Worm (Caenorhabditis elegans) whole organism, midembryonic: ENCODE data around the gene C13A10.2.

Source experiments
- T22C8.4 ChIP-seq: fragments of 200-800 bp; sonication (Bioruptor generic); IDR thresholded peaks from 2 replicates; pipeline ENCODE4 v1.3.6; 2022; ENCODE audit warnings: missing genetic modification characterization, missing compliant biosample characterization
- cog-1 ChIP-seq: sonication (generic microtip); optimal IDR thresholded peaks from 2 replicates; lab custom pipeline; 2016; ENCODE audit warnings: missing genetic modification characterization, missing compliant biosample characterization
- flt-1 ChIP-seq: fragments of 200-800 bp; sonication (Bioruptor generic); IDR thresholded peaks from 2 replicates; pipeline ENCODE4 v1.3.6; 2022; ENCODE audit warnings: missing genetic modification characterization, missing compliant biosample characterization
- klf-2 ChIP-seq: fragments of 200-800 bp; sonication (Bioruptor generic); conservative IDR thresholded peaks from 2 replicates; pipeline ENCODE4 v1.3.6; 2022; ENCODE audit warnings: missing genetic modification reagents, missing genetic modification characterization, missing compliant biosample characterization
- med-1 ChIP-seq: sonication (generic microtip); optimal IDR thresholded peaks from 2 replicates; lab custom pipeline; 2017; ENCODE audit warnings: missing genetic modification characterization, mild to moderate bottlenecking, missing compliant biosample characterization, antibody characterized with exemption, missing genetic modification reagents; ENCODE audit not compliant: insufficient read depth
- ref-1 ChIP-seq: fragments of 200-800 bp; sonication (Bioruptor generic); conservative IDR thresholded peaks from 2 replicates; pipeline ENCODE4 v1.3.6; 2022; ENCODE audit warnings: missing genetic modification reagents, missing genetic modification characterization, missing compliant biosample characterization
- tab-1 ChIP-seq: fragments of 200-800 bp; sonication (Bioruptor generic); IDR thresholded peaks from 2 replicates; pipeline ENCODE4 v1.3.6; 2022; ENCODE audit warnings: missing genetic modification characterization, missing compliant biosample characterization
- ztf-23 ChIP-seq: fragments of 200-800 bp; sonication (Bioruptor generic); IDR thresholded peaks from 2 replicates; pipeline ENCODE4 v1.3.6; 2022; ENCODE audit warnings: missing genetic modification reagents, missing genetic modification characterization, missing compliant biosample characterization
- ztf-29 ChIP-seq: fragments of 200-800 bp; sonication (Bioruptor generic); IDR thresholded peaks from 2 replicates; pipeline ENCODE4 v1.3.6; 2022; ENCODE audit warnings: missing genetic modification reagents, missing genetic modification characterization, missing compliant biosample characterization

Gene C13A10.2

DNA sequence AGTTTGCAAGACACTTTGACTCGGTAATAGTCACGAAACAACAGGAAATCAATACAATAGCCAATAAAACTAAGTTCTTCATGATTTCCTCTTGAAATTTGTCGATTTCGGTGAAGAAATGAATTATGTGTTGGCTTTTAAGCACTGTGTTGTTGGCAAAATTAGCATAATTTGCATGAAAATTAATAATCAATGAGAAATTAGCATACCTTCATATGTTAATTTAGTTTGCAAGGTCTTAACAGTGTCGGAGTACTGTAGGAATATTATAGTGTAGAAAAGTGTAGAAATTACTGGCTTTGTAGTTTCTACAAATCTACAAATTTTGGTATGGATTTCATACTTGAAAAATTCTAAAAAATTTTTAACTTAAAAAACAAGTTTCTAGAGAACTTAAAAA is 23.8 kb upstream of the C13A10.2 start, which contains the start of gene F54D12.9:
Gene F54D12.9 (minus strand): TSS at position 101 of the 400 bp plus-strand sequence.
- TF ChIP-seq flt-1 (GFP tag; lab: Robert Waterston, UW) (no peak), ref-1 (GFP tag; lab: Robert Waterston, UW) (no peak), med-1 (GFP tag; lab: Kevin White, UChicago) (no peak), tab-1 (GFP tag; lab: Robert Waterston, UW) (no peak), ztf-23 (no peak), cog-1 (tag; lab: Kevin White, UChicago) (no peak), klf-2 (no peak), ztf-29 (no peak), T22C8.4 (GFP tag; lab: Robert Waterston, UW) (no peak)

DNA sequence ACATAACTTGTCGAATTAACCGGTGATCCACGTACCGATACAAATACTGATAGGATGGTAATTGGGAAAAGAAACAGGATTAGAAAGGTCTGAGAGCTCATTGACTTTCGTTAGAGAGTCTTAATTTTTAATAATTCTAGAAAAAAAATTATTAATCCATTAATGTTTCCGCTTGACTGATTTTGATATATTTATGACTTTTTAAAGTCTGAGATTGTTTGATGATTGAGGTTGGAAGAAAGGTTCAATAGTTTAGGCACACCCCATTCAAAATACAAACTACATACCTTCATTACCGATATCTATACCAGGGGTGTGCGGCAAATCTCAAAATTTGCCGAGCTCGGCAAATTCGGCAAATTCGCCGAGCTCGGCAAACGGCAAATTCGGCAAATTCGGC is 20.5 kb upstream of the C13A10.2 start, which contains the start of gene F54D12.10:
Gene F54D12.10 (minus strand): TSS at position 101 of the 400 bp plus-strand sequence.
- no peak for TF ChIP-seq ztf-29
- no peak for TF ChIP-seq flt-1 (GFP tag; lab: Robert Waterston, UW)
- no peak for TF ChIP-seq tab-1 (GFP tag; lab: Robert Waterston, UW)
- no peak for TF ChIP-seq klf-2
- TF ChIP-seq ref-1 (GFP tag; lab: Robert Waterston, UW): no peak

DNA sequence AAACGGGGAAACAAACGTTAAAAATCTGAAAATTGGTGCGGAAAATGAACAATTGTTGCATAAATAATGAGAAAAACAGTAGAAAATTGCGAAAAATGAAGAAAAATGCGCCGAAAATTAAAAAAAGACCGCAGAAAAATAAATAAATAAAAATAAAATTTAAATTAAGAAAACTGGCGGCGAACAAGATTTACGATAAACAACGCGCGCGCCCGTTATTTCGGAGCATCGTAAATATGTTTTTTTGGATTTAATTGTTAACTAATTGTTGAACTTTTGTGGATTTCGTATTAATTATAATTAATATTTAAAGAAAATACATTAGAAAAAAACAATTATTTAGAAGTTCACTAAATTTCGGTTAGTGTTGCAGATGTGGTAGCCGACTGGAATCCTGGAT is 19.0 kb upstream of the C13A10.2 start:
- TF ChIP-seq tab-1 (GFP tag; lab: Robert Waterston, UW): no peak
- no peak for TF ChIP-seq ztf-23
- TF ChIP-seq flt-1 (GFP tag; lab: Robert Waterston, UW): no peak
- no peak for TF ChIP-seq T22C8.4 (GFP tag; lab: Robert Waterston, UW)
- TF ChIP-seq med-1 (GFP tag; lab: Kevin White, UChicago): no peak
- TF ChIP-seq cog-1 (tag; lab: Kevin White, UChicago): no peak
- TF ChIP-seq klf-2: no peak
- TF ChIP-seq ref-1 (GFP tag; lab: Robert Waterston, UW): no peak

DNA sequence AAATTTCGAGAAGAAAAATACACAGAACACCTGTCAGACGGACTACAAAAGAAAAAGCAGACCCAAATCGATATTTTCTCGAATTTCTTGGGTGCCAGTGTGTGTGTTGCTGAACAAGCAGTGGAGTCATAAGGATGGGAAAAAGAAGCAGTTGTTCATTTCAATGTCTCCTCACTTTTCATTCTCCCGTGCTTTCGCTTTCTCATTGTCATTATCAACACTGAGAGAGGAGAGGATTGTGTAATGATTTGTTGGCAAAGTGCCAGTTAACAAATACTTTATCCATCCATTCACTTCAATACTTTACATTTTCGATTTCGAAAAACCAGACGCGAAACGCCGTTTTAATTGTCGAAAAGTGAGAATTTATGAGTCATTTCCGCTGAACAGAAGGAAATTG is 17.8 kb upstream of the C13A10.2 start:
- no peak for TF ChIP-seq tab-1 (GFP tag; lab: Robert Waterston, UW)

DNA sequence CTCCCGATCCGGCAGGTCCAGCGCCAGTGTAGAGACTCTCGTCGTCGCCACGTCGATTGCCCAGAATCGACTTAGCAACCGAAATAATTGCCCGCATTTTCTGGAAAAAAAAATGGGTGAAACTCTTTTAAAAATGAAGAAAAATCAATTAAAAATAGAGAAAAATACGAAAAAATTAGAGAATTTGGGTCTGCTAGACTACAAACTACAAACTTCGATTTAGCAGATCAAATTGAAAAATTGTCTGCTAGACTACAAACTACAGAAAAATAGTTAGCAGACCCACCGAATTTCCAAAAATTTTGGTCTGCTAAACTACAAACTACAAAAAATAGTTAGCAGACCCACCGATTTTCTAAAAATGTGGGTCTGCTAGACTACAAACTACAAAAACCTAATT is 17.1 kb upstream of the C13A10.2 start, which contains the start of gene rog-1:
Gene rog-1 (minus strand): TSS at position 101 of the 400 bp plus-strand sequence.
- no peak for TF ChIP-seq flt-1 (GFP tag; lab: Robert Waterston, UW)
- TF ChIP-seq tab-1 (GFP tag; lab: Robert Waterston, UW): no peak
- TF ChIP-seq ztf-29: no peak
- no peak for TF ChIP-seq T22C8.4 (GFP tag; lab: Robert Waterston, UW)
- TF ChIP-seq klf-2: no peak

DNA sequence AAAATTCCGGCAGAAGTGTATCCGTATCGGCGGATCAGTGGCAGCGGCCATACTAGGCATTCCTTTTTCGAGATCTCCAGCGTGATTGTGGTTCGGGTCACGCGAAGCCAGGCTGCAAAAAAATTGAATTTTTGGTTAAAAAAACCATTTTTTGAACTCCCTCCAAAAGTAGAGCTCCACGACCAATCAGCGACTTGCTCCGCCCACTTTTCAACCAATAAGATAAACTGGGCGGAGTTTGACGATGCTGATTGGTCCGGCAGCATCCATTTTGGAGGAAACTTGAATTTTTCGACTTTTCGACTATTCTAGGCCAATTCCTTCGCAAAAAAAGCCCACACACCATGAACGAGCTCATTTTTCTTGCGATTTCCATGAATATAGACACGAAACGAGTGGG is 16.7 kb upstream of the C13A10.2 start:
- TF ChIP-seq T22C8.4 (GFP tag; lab: Robert Waterston, UW) (no peak), klf-2 (no peak), ztf-29 (no peak), med-1 (GFP tag; lab: Kevin White, UChicago) (no peak), ztf-23 (no peak), cog-1 (tag; lab: Kevin White, UChicago) (no peak), flt-1 (GFP tag; lab: Robert Waterston, UW) (no peak)

DNA sequence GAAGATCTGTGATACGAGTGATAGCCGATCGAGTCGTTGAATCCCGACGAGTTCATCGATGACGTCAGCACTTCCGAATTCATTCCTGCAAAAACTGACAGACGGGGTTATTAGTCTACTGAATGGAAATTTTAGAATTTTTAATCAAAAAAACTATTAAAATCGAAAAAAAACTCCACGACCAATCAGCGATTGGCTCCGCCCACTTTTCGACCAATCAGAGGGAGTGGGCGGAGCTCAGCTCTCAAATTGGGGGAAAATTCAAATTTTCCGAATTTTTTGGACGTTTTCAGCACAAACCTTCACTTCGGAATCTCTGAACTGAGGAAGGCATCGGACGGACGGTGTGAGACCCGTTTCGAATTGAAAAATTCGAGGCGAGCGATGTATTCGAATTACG is 15.2 kb upstream of the C13A10.2 start:
- no peak for TF ChIP-seq T22C8.4 (GFP tag; lab: Robert Waterston, UW)

DNA sequence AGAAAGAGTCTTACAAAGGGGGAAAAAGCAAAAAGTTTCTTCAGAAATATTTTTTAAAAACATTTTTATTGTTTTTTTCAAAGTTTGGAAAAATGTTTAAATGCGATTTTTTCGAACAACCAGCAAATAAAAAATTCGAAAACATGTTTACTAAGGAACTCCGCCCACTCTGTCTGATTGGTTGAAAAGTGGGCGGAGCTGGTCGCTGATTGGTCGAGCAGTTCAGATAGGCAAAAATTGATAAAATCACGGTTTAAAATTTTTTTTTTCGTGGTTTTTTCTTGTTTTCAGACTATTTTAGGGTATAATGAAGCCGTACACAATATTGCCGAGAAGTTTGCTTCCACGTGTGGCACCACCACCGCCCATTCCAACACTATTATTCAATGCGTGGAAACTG is 14.3 kb upstream of the C13A10.2 start:
- no peak for TF ChIP-seq cog-1 (tag; lab: Kevin White, UChicago)
- TF ChIP-seq ztf-29: no peak
- TF ChIP-seq tab-1 (GFP tag; lab: Robert Waterston, UW): no peak
- no peak for TF ChIP-seq ztf-23
- TF ChIP-seq ref-1 (GFP tag; lab: Robert Waterston, UW): no peak
- no peak for TF ChIP-seq med-1 (GFP tag; lab: Kevin White, UChicago)
- no peak for TF ChIP-seq T22C8.4 (GFP tag; lab: Robert Waterston, UW)
- no peak for TF ChIP-seq flt-1 (GFP tag; lab: Robert Waterston, UW)
- no peak for TF ChIP-seq klf-2

DNA sequence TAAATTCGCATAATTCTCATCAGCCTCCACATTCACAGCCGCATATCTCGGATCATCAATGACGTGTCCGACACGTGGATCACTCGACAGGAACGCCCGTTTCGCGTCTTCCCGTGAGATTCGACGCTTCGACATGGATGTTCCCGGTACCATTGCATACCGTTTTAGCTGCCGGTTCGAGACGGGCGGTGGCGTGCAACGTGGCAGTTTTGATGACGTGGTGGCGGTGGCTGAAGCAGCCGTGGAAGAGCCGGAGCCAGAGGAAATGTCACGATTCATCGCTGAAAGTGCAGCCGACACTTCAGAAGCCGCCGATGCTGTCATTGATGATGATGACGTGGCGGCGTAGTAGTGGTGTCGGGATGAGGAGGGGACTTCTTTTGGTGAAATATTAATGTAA is 13.7 kb upstream of the C13A10.2 start:
- TF ChIP-seq flt-1 (GFP tag; lab: Robert Waterston, UW) (no peak), ztf-29 (no peak), ref-1 (GFP tag; lab: Robert Waterston, UW) (no peak), ztf-23 (no peak), tab-1 (GFP tag; lab: Robert Waterston, UW) (no peak), cog-1 (tag; lab: Kevin White, UChicago) (no peak), T22C8.4 (GFP tag; lab: Robert Waterston, UW) (no peak)

DNA sequence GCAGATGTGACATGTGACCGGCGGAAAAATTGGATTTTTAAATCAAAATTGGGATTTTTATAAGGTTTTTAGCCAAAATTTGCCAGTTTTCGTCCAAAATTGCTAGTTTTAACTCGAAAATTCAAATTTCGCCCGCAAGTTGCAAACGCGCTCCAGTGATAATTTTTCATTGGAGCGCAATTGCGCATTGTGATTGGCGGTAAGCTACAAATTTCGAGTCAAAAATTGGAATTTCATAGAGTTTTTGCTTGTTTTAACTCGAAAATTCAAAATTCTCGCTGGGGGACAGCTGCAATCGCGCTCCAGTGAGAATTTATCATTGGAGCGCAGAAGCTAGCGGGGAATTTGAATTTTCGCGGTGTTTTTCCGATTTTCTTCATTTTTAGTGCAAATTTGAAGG is 11.5 kb upstream of the C13A10.2 start:
- TF ChIP-seq ztf-23 (no peak), T22C8.4 (GFP tag; lab: Robert Waterston, UW) (no peak), ztf-29 (no peak)

DNA sequence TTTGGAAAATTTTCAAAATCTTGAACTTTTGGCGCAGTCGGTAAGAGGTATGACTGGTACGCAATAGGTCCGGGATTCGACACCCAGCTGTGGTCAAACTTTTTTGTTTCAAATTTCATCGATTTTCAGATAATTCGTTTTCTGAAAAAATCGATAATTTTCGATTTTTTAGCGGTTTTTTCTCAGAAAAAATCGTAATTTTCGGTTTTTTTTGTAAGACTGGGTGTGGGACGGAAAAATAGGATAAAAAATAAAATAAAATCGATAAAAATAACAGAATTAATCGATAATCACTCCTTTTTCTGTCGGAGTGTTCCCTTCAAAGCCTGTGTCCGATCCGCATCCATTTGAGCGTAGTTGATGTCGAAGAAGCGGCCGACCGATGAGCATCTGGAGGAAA is 11.0 kb upstream of the C13A10.2 start:
- TF ChIP-seq cog-1 (tag; lab: Kevin White, UChicago): no peak
- no peak for TF ChIP-seq flt-1 (GFP tag; lab: Robert Waterston, UW)
- TF ChIP-seq ztf-29: no peak

DNA sequence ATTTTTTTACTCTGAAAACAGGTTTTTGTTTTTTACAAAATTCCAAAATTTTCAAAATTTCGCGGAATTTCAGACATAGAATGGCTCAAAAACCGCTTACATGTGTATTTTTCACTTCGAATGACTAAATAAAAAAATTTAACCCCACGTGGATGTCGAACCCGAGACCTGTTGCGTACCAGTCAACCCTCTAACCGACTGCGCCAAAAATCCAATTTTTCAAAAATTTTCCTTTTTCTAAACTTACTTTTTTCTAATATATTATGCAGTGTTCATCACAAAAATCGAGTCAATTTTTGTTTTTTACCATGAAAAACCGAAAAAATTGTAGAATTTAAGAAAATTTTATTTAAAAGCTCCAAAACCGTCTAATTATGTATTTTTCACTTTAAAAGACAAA is 8.2 kb upstream of the C13A10.2 start:
- TF ChIP-seq ztf-29 (no peak), ref-1 (GFP tag; lab: Robert Waterston, UW) (no peak), tab-1 (GFP tag; lab: Robert Waterston, UW) (no peak), flt-1 (GFP tag; lab: Robert Waterston, UW) (no peak), klf-2 (no peak), ztf-23 (no peak), T22C8.4 (GFP tag; lab: Robert Waterston, UW) (no peak), med-1 (GFP tag; lab: Kevin White, UChicago) (no peak)
